Worm (Caenorhabditis elegans): Measurements from ENCODE around the gene str-249.

DNA sequence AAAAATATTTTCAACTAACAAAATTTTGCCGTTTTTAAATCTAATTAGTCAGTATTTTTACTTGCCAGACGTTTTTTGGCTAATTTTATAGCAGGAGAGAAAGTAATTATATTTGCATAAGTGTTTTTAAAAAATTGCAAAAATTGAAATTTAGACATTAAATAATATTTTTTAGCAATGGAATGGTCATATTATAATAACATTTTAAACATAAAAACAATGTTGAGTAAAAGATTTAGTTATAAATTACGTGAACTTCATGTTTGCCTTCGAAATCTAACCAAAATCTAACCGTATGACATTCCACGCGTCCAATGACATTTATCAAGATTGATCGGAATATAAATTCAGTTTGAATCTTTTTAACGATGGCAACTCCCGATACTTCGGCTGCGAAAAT is 32.3 kb downstream of the str-249 start, which contains the start of gene C34D4.2:
- TF ChIP-seq B0310.2 (tag; optimal IDR thresholded peaks at IDR 0.05) (no peak), F13C5.2 (tag; optimal IDR thresholded peaks at IDR 0.05) (no peak), aly-1 (tag; optimal IDR thresholded peaks at IDR 0.05) (no peak), scrt-1 (GFP tag; IDR thresholded peaks at IDR 0.05) (no peak), ceh-36 (tag; optimal IDR thresholded peaks at IDR 0.05) (no peak), hmg-4 (GFP tag; optimal IDR thresholded peaks at IDR 0.05) (no peak), ama-1 (optimal IDR thresholded peaks at IDR 0.05) (no peak), pes-1 (GFP tag; IDR thresholded peaks at IDR 0.05) (no peak), hmbx-1 (tag; optimal IDR thresholded peaks at IDR 0.05) (no peak), flt-1 (GFP tag; IDR thresholded peaks at IDR 0.05) (no peak), tbx-37 (GFP tag; conservative IDR thresholded peaks at IDR 0.05) (no peak), tra-4 (tag; optimal IDR thresholded peaks at IDR 0.05) (no peak), ceh-13 (GFP tag; optimal IDR thresholded peaks at IDR 0.05) (no peak)
